Worm (Caenorhabditis elegans) whole organism, L4 larva: ENCODE data around the gene F22B5.10.

Experiments
- D1046.2 ChIP-seq: fragments of 200-800 bp; sonication (Bioruptor generic); IDR thresholded peaks from 2 replicates; pipeline ENCODE4 v1.3.6; 2022; ENCODE audit warnings: missing genetic modification characterization, missing compliant biosample characterization
- F37D6.2 ChIP-seq: sonication (generic microtip); optimal IDR thresholded peaks from 2 replicates; lab custom pipeline; 2016; ENCODE audit warnings: mild to moderate bottlenecking, missing genetic modification characterization, missing compliant biosample characterization
- F49E8.2 ChIP-seq: sonication (generic microtip); optimal IDR thresholded peaks from 2 replicates; lab custom pipeline; 2016; ENCODE audit warnings: missing compliant biosample characterization, mild to moderate bottlenecking, missing genetic modification characterization, borderline replicate concordance
- T20F7.1 ChIP-seq: fragments of 200-800 bp; sonication (Bioruptor generic); optimal IDR thresholded peaks from 2 replicates; lab custom pipeline; 2018; ENCODE audit warnings: mild to moderate bottlenecking, missing genetic modification characterization, missing compliant biosample characterization
- T26A8.4 ChIP-seq: fragments of 200-800 bp; sonication (Bioruptor generic); IDR thresholded peaks from 2 replicates; pipeline ENCODE4 v1.3.6; 2022; ENCODE audit warnings: missing genetic modification characterization, missing compliant biosample characterization
- Y48G9A.11 ChIP-seq: fragments of 200-800 bp; sonication (Bioruptor generic); IDR thresholded peaks from 2 replicates; pipeline ENCODE4 v1.3.6; 2022; ENCODE audit warnings: missing genetic modification reagents, missing genetic modification characterization, missing compliant biosample characterization
- aha-1 ChIP-seq: fragments of 150-350 bp; peaks from one replicate; lab custom pipeline; 2014; ENCODE audit warnings: missing biosample characterization, missing genetic modification characterization
- aly-2 ChIP-seq: sonication (generic microtip); optimal IDR thresholded peaks from 2 replicates; lab custom pipeline; 2018; ENCODE audit warnings: missing biosample characterization, missing genetic modification characterization
- arid-1 ChIP-seq: fragments of 200-800 bp; sonication (Bioruptor generic); conservative IDR thresholded peaks from 2 replicates; pipeline ENCODE4 v1.3.6; 2022; ENCODE audit warnings: missing genetic modification reagents, missing genetic modification characterization, missing compliant biosample characterization
- ceh-28 ChIP-seq: fragments of 150-350 bp; optimal IDR thresholded peaks from 2 replicates; lab custom pipeline; 2014; ENCODE audit warnings: missing biosample characterization, missing genetic modification reagents, missing genetic modification characterization
- ces-1 ChIP-seq: fragments of 150-350 bp; sonication (generic microtip); optimal IDR thresholded peaks from 4 replicates; lab custom pipeline; 2014; ENCODE audit warnings: missing biosample characterization, missing genetic modification reagents, missing genetic modification characterization
- daf-12 ChIP-seq: fragments of 150-350 bp; optimal IDR thresholded peaks from 2 replicates; lab custom pipeline; 2014; ENCODE audit warnings: missing biosample characterization, missing genetic modification reagents, missing genetic modification characterization
- daf-16 ChIP-seq, 3 experiments: sonication (generic microtip); optimal IDR thresholded peaks; 2 replicates each; lab custom pipeline; 2016 to 2017; ENCODE audit warnings: missing genetic modification characterization in 3 of 3, missing genetic modification reagents in 3 of 3, mild to moderate bottlenecking in 2 of 3, missing compliant biosample characterization in 2 of 3, missing biosample characterization in 1 of 3, moderate library complexity in 1 of 3
- daf-19 ChIP-seq: fragments of 200-800 bp; sonication (Bioruptor generic); conservative IDR thresholded peaks from 2 replicates; pipeline ENCODE4 v1.3.6; 2022; ENCODE audit warnings: missing genetic modification characterization, missing compliant biosample characterization
- dmd-8 ChIP-seq: fragments of 200-800 bp; sonication (Bioruptor generic); IDR thresholded peaks from 2 replicates; pipeline ENCODE4 v1.3.6; 2022; ENCODE audit warnings: missing genetic modification characterization, missing compliant biosample characterization
- hif-1 ChIP-seq, 2 experiments: sonication (generic microtip); optimal IDR thresholded peaks; 2 replicates each; lab custom pipeline; 2016 to 2017; ENCODE audit warnings: missing compliant biosample characterization in 2 of 2, missing genetic modification characterization in 2 of 2, missing genetic modification reagents in 2 of 2, missing genotype in 2 of 2, mild to moderate bottlenecking in 1 of 2
- hlh-11 ChIP-seq: fragments of 200-800 bp; sonication (Bioruptor generic); optimal IDR thresholded peaks from 2 replicates; lab custom pipeline; 2018; ENCODE audit warnings: mild to moderate bottlenecking, missing genetic modification characterization, missing compliant biosample characterization
- hlh-30 ChIP-seq: sonication (generic microtip); optimal IDR thresholded peaks from 2 replicates; lab custom pipeline; 2017; ENCODE audit warnings: antibody characterized with exemption, mild to moderate bottlenecking, missing genetic modification characterization, missing compliant biosample characterization; ENCODE audit not compliant: insufficient read depth
- lin-15B ChIP-seq: fragments of 150-350 bp; sonication (generic microtip); optimal IDR thresholded peaks from 3 replicates; lab custom pipeline; 2014; ENCODE audit warnings: missing biosample characterization, missing genetic modification characterization
- lin-38 ChIP-seq: fragments of 200-800 bp; sonication (Bioruptor generic); IDR thresholded peaks from 2 replicates; pipeline ENCODE4 v1.3.6; 2022; ENCODE audit warnings: missing genetic modification reagents, missing genetic modification characterization, missing compliant biosample characterization
- mdt-29 ChIP-seq: fragments of 200-800 bp; sonication (Bioruptor generic); IDR thresholded peaks from 2 replicates; pipeline ENCODE4 v1.3.6; 2022; ENCODE audit warnings: missing genetic modification reagents, missing genetic modification characterization, missing compliant biosample characterization
- mes-2 ChIP-seq: sonication (generic microtip); optimal IDR thresholded peaks from 2 replicates; lab custom pipeline; 2016; ENCODE audit warnings: missing genotype, mild to moderate bottlenecking, missing genetic modification characterization, missing compliant biosample characterization; ENCODE audit not compliant: poor library complexity, severe bottlenecking
- nhr-11 ChIP-seq: fragments of 150-350 bp; optimal IDR thresholded peaks from 2 replicates; lab custom pipeline; 2014; ENCODE audit warnings: missing biosample characterization, missing genetic modification characterization
- nhr-237 ChIP-seq: sonication (generic microtip); optimal IDR thresholded peaks from 2 replicates; lab custom pipeline; 2017; ENCODE audit warnings: missing biosample characterization, missing genetic modification characterization
- nhr-41 ChIP-seq: fragments of 200-800 bp; sonication (Bioruptor generic); IDR thresholded peaks from 2 replicates; pipeline ENCODE4 v1.3.6; 2022; ENCODE audit warnings: missing genetic modification reagents, missing genetic modification characterization, missing compliant biosample characterization
- nhr-42 ChIP-seq: fragments of 200-800 bp; sonication (Bioruptor generic); IDR thresholded peaks from 2 replicates; pipeline ENCODE4 v1.3.6; 2022; ENCODE audit warnings: missing genetic modification characterization, missing compliant biosample characterization
- nhr-48 ChIP-seq: sonication (generic microtip); optimal IDR thresholded peaks from 2 replicates; lab custom pipeline; 2016; ENCODE audit warnings: mild to moderate bottlenecking, missing genetic modification characterization, missing compliant biosample characterization
- rbr-2 ChIP-seq: sonication (generic microtip); optimal IDR thresholded peaks from 2 replicates; lab custom pipeline; 2016; ENCODE audit warnings: missing genotype, missing genetic modification characterization, missing compliant biosample characterization
- unc-62 ChIP-seq, 3 experiments: fragments of 150-350 bp in 1 of 3; sonication (generic microtip); optimal IDR thresholded peaks in 2 of 3; peaks in 1 of 3; 1 replicate in 1 of 3; 2 replicates in 2 of 3; lab custom pipeline; 2014 to 2017; ENCODE audit warnings: missing biosample characterization in 3 of 3, missing genetic modification characterization in 3 of 3, missing genetic modification reagents in 3 of 3, missing genotype in 1 of 3
- ztf-7 ChIP-seq: fragments of 150-350 bp; optimal IDR thresholded peaks from 2 replicates; lab custom pipeline; 2014; ENCODE audit warnings: missing biosample characterization, missing genetic modification characterization

The F22B5.10 gene

DNA sequence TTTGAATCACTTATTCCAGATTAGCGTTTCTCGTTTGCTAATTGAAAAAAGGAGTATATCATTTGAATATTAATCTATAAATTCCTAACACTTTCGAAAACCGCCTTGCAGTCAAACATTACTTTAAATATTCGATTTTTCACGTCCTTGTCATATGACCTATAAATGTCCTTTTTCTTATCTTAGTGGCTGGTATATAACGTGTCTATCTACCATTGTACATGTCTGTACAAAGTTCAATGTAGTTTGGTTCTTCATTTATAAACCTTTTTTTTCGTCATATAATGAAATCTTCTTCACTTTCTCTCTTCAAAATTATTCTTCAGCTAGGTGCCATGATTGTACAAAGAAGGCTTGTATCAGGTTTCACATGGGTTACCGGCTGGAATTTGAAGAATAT, 18.6 kb downstream of the F22B5.10 start, which contains the start of gene gbh-2 (continued):
- TF ChIP-seq arid-1 (GFP tag; lab: Robert Waterston, UW) (no peak), daf-12 (tag; lab: Kevin White, UChicago) (no peak), ceh-28 (tag; lab: Kevin White, UChicago) (no peak), nhr-48 (tag; lab: Kevin White, UChicago) (peak; percentile 80), mes-2 (tag; lab: Kevin White, UChicago) (no peak), aly-2 (tag; lab: Kevin White, UChicago) (no peak), hif-1 (tag; optimal IDR thresholded peaks at IDR 0.05; lab: Kevin White, UChicago) (peak; percentile 42 to 94), daf-19 (GFP tag; lab: Robert Waterston, UW) (no peak), hlh-11 (tag; lab: Kevin White, UChicago) (peak; percentile 68), Y48G9A.11 (GFP tag; lab: Robert Waterston, UW) (no peak), nhr-11 (tag; lab: Kevin White, UChicago) (no peak), nhr-42 (GFP tag; lab: Robert Waterston, UW) (no peak), T20F7.1 (peak; percentile 45), ces-1 (GFP tag; lab: Kevin White, UChicago) (no peak), lin-15B (tag; lab: Kevin White, UChicago) (no peak), unc-62 (GFP tag; optimal IDR thresholded peaks at IDR 0.05 in 1 of 2; lab: Kevin White, UChicago) (no peak), unc-62 (tag; optimal IDR thresholded peaks at IDR 0.05; lab: Kevin White, UChicago) (no peak)

DNA sequence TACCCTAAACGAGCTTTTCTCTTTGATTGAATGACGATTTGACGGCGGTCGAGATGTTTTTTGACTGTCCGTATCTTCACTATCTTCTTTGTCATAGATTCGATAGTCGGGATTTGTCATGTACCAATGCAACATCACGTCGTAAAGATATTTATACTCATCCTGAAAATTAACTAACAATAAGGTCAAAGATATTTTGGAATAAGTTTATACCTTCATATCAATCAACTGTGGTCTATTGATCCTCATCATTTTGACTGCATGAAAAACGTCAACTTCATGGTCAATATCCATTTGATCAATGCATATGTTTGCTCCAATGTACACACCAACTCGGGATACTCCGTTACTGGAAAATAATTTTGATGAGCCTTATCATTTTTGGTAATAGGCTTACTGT, 21.1 kb downstream of the F22B5.10 start:
- no peak for TF ChIP-seq mdt-29
- TF ChIP-seq aha-1 = peak; percentile 53
- peak in 1 of 2 experiments; percentile 63 for TF ChIP-seq unc-62 (GFP tag; optimal IDR thresholded peaks at IDR 0.05 in 1 of 2; lab: Kevin White, UChicago)
- TF ChIP-seq unc-62 (tag; optimal IDR thresholded peaks at IDR 0.05; lab: Kevin White, UChicago) = no peak
- no peak for TF ChIP-seq ces-1 (GFP tag; lab: Kevin White, UChicago)
- no peak for TF ChIP-seq dmd-8 (GFP tag; lab: Robert Waterston, UW)
- TF ChIP-seq hif-1 (tag; optimal IDR thresholded peaks at IDR 0.05; lab: Kevin White, UChicago) = no peak
- no peak for TF ChIP-seq Y48G9A.11 (GFP tag; lab: Robert Waterston, UW)
- TF ChIP-seq mes-2 (tag; lab: Kevin White, UChicago) = no peak
- TF ChIP-seq lin-38 (GFP tag; lab: Robert Waterston, UW) = no peak

DNA sequence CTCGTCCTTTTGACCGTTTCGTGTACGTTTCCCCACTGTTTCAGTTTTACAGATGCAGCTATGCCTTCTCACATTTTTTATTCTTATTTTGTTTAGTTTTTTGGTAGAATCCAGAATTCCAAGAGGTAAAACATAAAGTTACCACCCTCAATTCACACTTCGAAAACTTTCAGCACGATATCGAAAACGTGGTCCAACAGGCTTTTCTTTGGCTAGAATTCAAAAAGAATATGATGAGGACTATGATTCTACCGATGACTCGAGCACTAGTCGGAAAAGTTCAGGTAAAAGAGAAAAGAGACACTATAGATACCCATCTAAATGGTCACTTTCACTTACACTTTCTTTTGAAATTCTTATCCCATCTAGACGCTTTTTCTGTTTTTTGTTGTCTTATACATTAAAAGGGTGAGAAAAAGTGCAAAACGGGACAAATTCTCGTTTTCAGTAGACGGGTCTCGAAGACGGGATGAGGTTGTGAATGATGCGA, 27.3 kb downstream of the F22B5.10 start, which contains the start of gene M05D6.9:
M05D6.9 (plus strand) TSS at position 51 of the 490 bp plus-strand sequence.
- no peak for TF ChIP-seq nhr-237 (tag; lab: Kevin White, UChicago)
- TF ChIP-seq D1046.2 (GFP tag; lab: Robert Waterston, UW) = no peak
- TF ChIP-seq unc-62 (GFP tag; optimal IDR thresholded peaks at IDR 0.05 in 1 of 2; lab: Kevin White, UChicago) = peak in 1 of 2 experiments; percentile 80
- TF ChIP-seq unc-62 (tag; optimal IDR thresholded peaks at IDR 0.05; lab: Kevin White, UChicago) = no peak
- TF ChIP-seq rbr-2 = no peak
- no peak for TF ChIP-seq ztf-7 (tag; lab: Kevin White, UChicago)
- TF ChIP-seq T26A8.4 (GFP tag; lab: Robert Waterston, UW) = no peak
- TF ChIP-seq F37D6.2 (tag; lab: Kevin White, UChicago) = no peak

DNA sequence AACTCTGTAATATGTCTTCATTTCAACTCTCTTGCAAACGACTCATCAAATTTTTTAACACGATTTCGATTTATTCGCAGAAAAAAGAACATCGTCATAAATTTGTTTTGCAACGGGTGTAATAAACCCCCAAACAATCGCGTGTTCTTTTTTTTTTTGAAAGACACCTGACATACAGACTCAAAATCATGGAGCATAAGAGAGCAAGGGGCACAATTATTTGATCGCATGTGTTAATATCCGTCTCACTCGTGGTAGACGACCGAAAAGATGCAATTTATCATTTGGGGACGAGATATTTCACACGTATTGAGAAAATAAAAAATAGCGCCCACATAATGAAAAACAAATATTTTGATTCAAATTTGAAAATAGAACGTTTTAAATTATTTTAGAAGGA, 29.2 kb downstream of the F22B5.10 start:
- TF ChIP-seq daf-16 (GFP tag; optimal IDR thresholded peaks at IDR 0.05; lab: Kevin White, UChicago) (peak in 1 of 2 experiments; percentile 65), daf-16 (tag; optimal IDR thresholded peaks at IDR 0.05; lab: Kevin White, UChicago) (no peak), mdt-29 (no peak), hif-1 (tag; optimal IDR thresholded peaks at IDR 0.05; lab: Kevin White, UChicago) (peak in 1 of 2 experiments; percentile 0), hlh-11 (tag; lab: Kevin White, UChicago) (peak; percentile 29), F49E8.2 (tag; lab: Kevin White, UChicago) (no peak), hlh-30 (peak; percentile 45), lin-15B (tag; lab: Kevin White, UChicago) (no peak)

DNA sequence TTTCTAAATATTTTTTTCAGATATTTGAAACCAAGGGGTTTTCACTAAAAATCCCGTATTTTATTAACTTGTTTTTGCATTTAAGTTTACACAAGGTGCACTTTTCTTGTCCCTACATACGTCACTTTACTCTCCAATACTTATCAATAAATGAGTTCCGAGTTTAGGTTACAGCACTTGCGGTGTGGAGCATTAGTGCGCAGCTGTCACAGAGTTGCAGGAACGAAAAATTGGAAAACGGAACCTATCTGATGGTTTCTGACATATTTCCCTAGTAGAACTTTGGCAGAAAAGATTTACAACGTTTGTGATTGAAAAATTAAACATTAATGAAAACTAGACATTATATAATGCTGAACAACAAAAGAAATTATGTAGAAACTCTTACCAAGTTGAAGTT, 31.2 kb downstream of the F22B5.10 start:
- TF ChIP-seq nhr-41 (no peak), aha-1 (peak; percentile 86)
